Worm (Caenorhabditis elegans): ENCODE results near the gene F53C11.5.

The F53C11.5 gene

ce11 chrV:13818824-13819408, 31.6 kb downstream of the F53C11.5 start, which contains the start of gene sel-10 (continued):
- no peak for TF ChIP-seq F26F4.8 (GFP tag; conservative IDR thresholded peaks at IDR 0.05)
- TF ChIP-seq egl-27 (tag; optimal IDR thresholded peaks at IDR 0.05): no peak
- TF ChIP-seq mdt-29 (GFP tag; IDR thresholded peaks at IDR 0.05): no peak
- no peak for TF ChIP-seq lin-39 (tag; optimal IDR thresholded peaks at IDR 0.05)
- no peak for TF ChIP-seq nhr-76 (tag; optimal IDR thresholded peaks at IDR 0.05)
- no peak for TF ChIP-seq F49E8.2 (tag; optimal IDR thresholded peaks at IDR 0.05; ENCODE audit: borderline replicate concordance)
- TF ChIP-seq mdl-1 (tag; optimal IDR thresholded peaks at IDR 0.05): no peak
- no peak for TF ChIP-seq tra-1 (GFP tag; IDR thresholded peaks at IDR 0.05)
- TF ChIP-seq egl-43 (GFP tag; IDR thresholded peaks at IDR 0.05): no peak
- no peak for TF ChIP-seq ZK337.2 (GFP tag; IDR thresholded peaks at IDR 0.05)
- TF ChIP-seq nhr-41 (GFP tag; IDR thresholded peaks at IDR 0.05): no peak
- no peak for TF ChIP-seq dmd-9 (GFP tag; IDR thresholded peaks at IDR 0.05)
- peak in 1 of 2 experiments; percentile 59 for TF ChIP-seq unc-62 (GFP tag; optimal IDR thresholded peaks at IDR 0.05 in 1 of 2)
- TF ChIP-seq unc-62 (tag; optimal IDR thresholded peaks at IDR 0.05): no peak
- no peak for TF ChIP-seq ceh-28 (tag; optimal IDR thresholded peaks at IDR 0.05)
- no peak for TF ChIP-seq zip-11 (GFP tag; IDR thresholded peaks at IDR 0.05)
- no peak for TF ChIP-seq mep-1 (tag; optimal IDR thresholded peaks at IDR 0.05)
- no peak for TF ChIP-seq tag-97 (GFP tag; IDR thresholded peaks at IDR 0.05)
- TF ChIP-seq Y75B8A.6 (GFP tag; IDR thresholded peaks at IDR 0.05): no peak
- peak in 1 of 2 experiments; percentile 83 for TF ChIP-seq lsy-2 (tag; optimal IDR thresholded peaks at IDR 0.05)
- TF ChIP-seq zip-2 (tag; optimal IDR thresholded peaks at IDR 0.05): no peak
- TF ChIP-seq zfp-3 (GFP tag; conservative IDR thresholded peaks at IDR 0.05): no peak
- no peak for TF ChIP-seq daf-19 (GFP tag; conservative IDR thresholded peaks at IDR 0.05)
- TF ChIP-seq T20F7.1 (GFP tag; optimal IDR thresholded peaks at IDR 0.05): peak; percentile 67
- no peak for TF ChIP-seq nhr-10 (tag; optimal IDR thresholded peaks at IDR 0.05)
- peak; percentile 66 for TF ChIP-seq hlh-30 (tag; optimal IDR thresholded peaks at IDR 0.05; ENCODE audit: insufficient read depth)
- no peak for TF ChIP-seq spr-3 (GFP tag; optimal IDR thresholded peaks at IDR 0.05)
- peak; percentile 36 for TF ChIP-seq F37D6.2 (tag; optimal IDR thresholded peaks at IDR 0.05)
- peak; percentile 57 for TF ChIP-seq mxl-3 (GFP tag; optimal IDR thresholded peaks at IDR 0.05)
- TF ChIP-seq hmg-1.1 (GFP tag; IDR thresholded peaks at IDR 0.05): 0 out of 2 replicates have a peak, but pooled peaks have one; percentile 59
- no peak for TF ChIP-seq daf-12 (tag; optimal IDR thresholded peaks at IDR 0.05)
- TF ChIP-seq nhr-111 (GFP tag; optimal IDR thresholded peaks at IDR 0.05): no peak
- 0 out of 2 replicates have a peak, but pooled peaks have one; percentile 33 for TF ChIP-seq arid-1 (GFP tag; conservative IDR thresholded peaks at IDR 0.05)
- TF ChIP-seq hlh-11 (tag; optimal IDR thresholded peaks at IDR 0.05): no peak
- no peak for TF ChIP-seq lir-3 (tag; optimal IDR thresholded peaks at IDR 0.05)
- no peak for TF ChIP-seq ceh-20 (GFP tag; IDR thresholded peaks at IDR 0.05)
- TF ChIP-seq ceh-32 (tag; optimal IDR thresholded peaks at IDR 0.05; ENCODE audit: poor library complexity): no peak
- peak; percentile 70 for TF ChIP-seq dmd-6 (GFP tag; IDR thresholded peaks at IDR 0.05)
- no peak for TF ChIP-seq saeg-2 (GFP tag; IDR thresholded peaks at IDR 0.05)
- TF ChIP-seq Y105C5A.15 (GFP tag; IDR thresholded peaks at IDR 0.05): no peak

ce11 chrV:13822752-13823151, 35.4 kb downstream of the F53C11.5 start, which contains the start of gene hpo-31:
TSS of gene hpo-31 (plus strand) at chrV:13823052.
- TF ChIP-seq aha-1 (tag): peak; percentile 72
- no peak for TF ChIP-seq rbr-2 (tag; optimal IDR thresholded peaks at IDR 0.05)
- no peak for TF ChIP-seq dmd-6 (GFP tag; IDR thresholded peaks at IDR 0.05)
